Worm (Caenorhabditis elegans): Measurements from ENCODE around the gene spl-2.

ce11 chrV:9108219-9108618 is 38.5 kb downstream of the spl-2 start, which contains the start of gene F21C10.18:
- no peak for TF ChIP-seq egl-27 (tag; optimal IDR thresholded peaks at IDR 0.05)
- TF ChIP-seq lin-14 (GFP tag; optimal IDR thresholded peaks at IDR 0.05): no peak
- no peak for TF ChIP-seq lin-13 (GFP tag; optimal IDR thresholded peaks at IDR 0.05)
- TF ChIP-seq ces-1 (GFP tag; optimal IDR thresholded peaks at IDR 0.05): no peak
- TF ChIP-seq alr-1 (tag; optimal IDR thresholded peaks at IDR 0.05; ENCODE audit: borderline replicate concordance): no peak
- no peak for TF ChIP-seq nhr-76 (tag; optimal IDR thresholded peaks at IDR 0.05)
- TF ChIP-seq nhr-12 (tag; optimal IDR thresholded peaks at IDR 0.05): no peak
- TF ChIP-seq ztf-11 (tag; optimal IDR thresholded peaks at IDR 0.05): no peak
- no peak for TF ChIP-seq xbp-1 (tag; optimal IDR thresholded peaks at IDR 0.05)
- TF ChIP-seq ztf-4 (tag; optimal IDR thresholded peaks at IDR 0.05): no peak
- TF ChIP-seq Y116A8C.19 (tag; optimal IDR thresholded peaks at IDR 0.05; ENCODE audit: borderline replicate concordance): no peak
- TF ChIP-seq elt-3 (tag; optimal IDR thresholded peaks at IDR 0.05): no peak
- TF ChIP-seq blmp-1 (tag; optimal IDR thresholded peaks at IDR 0.05): no peak

Data from whole organism, L1 larva.